Worm (Caenorhabditis elegans) whole organism, young adult: ENCODE results near the gene fem-2.

Experiments used
- F23B12.7 ChIP-seq: sonication (generic microtip); optimal IDR thresholded peaks from 2 replicates; lab custom pipeline; 2017; ENCODE audit warnings: missing genetic modification characterization, mild to moderate bottlenecking, missing compliant biosample characterization, antibody characterized with exemption, moderate library complexity; ENCODE audit not compliant: insufficient read depth
- F52B5.7 ChIP-seq: sonication (generic microtip); optimal IDR thresholded peaks from 2 replicates; lab custom pipeline; 2016; ENCODE audit warnings: mild to moderate bottlenecking, missing genetic modification characterization, missing compliant biosample characterization
- K12H6.12 ChIP-seq: fragments of 200-800 bp; sonication (Bioruptor generic); optimal IDR thresholded peaks from 2 replicates; lab custom pipeline; 2018; ENCODE audit warnings: mild to moderate bottlenecking, missing genetic modification characterization, missing compliant biosample characterization
- T26A5.8 ChIP-seq: sonication (generic microtip); optimal IDR thresholded peaks from 2 replicates; lab custom pipeline; 2016; ENCODE audit warnings: missing genetic modification characterization, missing compliant biosample characterization
- Y53F4B.3 ChIP-seq: fragments of 200-800 bp; sonication (Bioruptor generic); IDR thresholded peaks from 2 replicates; pipeline ENCODE4 v1.3.6; 2022; ENCODE audit warnings: missing genetic modification reagents, missing genetic modification characterization, missing compliant biosample characterization
- Y67H2A.10 ChIP-seq: fragments of 200-800 bp; sonication (Bioruptor generic); conservative IDR thresholded peaks from 2 replicates; pipeline ENCODE4 v1.3.6; 2022; ENCODE audit warnings: missing genetic modification reagents, missing genetic modification characterization, missing compliant biosample characterization
- ZK185.1 ChIP-seq: sonication (generic microtip); optimal IDR thresholded peaks from 2 replicates; lab custom pipeline; 2016; ENCODE audit warnings: mild to moderate bottlenecking, missing genetic modification characterization, missing compliant biosample characterization; ENCODE audit not compliant: poor library complexity, severe bottlenecking
- ama-1 ChIP-seq, 3 experiments: fragments of 150-350 bp in 1 of 3; sonication (generic microtip) in 2 of 3; optimal IDR thresholded peaks; 2 replicates each; lab custom pipeline; 2014 to 2018; ENCODE audit warnings: missing biosample characterization in 2 of 3, missing genetic modification characterization in 2 of 3, missing genetic modification reagents in 2 of 3
- atf-7 ChIP-seq: sonication (generic microtip); optimal IDR thresholded peaks from 2 replicates; lab custom pipeline; 2017; ENCODE audit warnings: mild to moderate bottlenecking, missing genetic modification characterization, missing compliant biosample characterization
- cebp-1 ChIP-seq, 2 experiments: fragments of 200-800 bp in 1 of 2; sonication (Bioruptor generic) in 1 of 2; sonication (generic microtip) in 1 of 2; IDR thresholded peaks in 1 of 2; optimal IDR thresholded peaks in 1 of 2; 2 replicates each; pipeline versions ENCODE4 v1.3.6 to Lab custom; 2017 to 2022; ENCODE audit warnings: missing compliant biosample characterization in 2 of 2, missing genetic modification characterization in 2 of 2, mild to moderate bottlenecking in 1 of 2, missing genetic modification reagents in 1 of 2, moderate library complexity in 1 of 2
- cebp-2 ChIP-seq: fragments of 200-800 bp; sonication (Bioruptor generic); IDR thresholded peaks from 2 replicates; pipeline ENCODE4 v1.3.6; 2022; ENCODE audit warnings: missing genetic modification characterization, missing compliant biosample characterization
- ceh-40 ChIP-seq: fragments of 200-800 bp; sonication (Bioruptor generic); IDR thresholded peaks from 2 replicates; pipeline ENCODE4 v1.3.6; 2022; ENCODE audit warnings: missing genetic modification characterization, missing compliant biosample characterization
- die-1 ChIP-seq: sonication (generic microtip); optimal IDR thresholded peaks from 2 replicates; lab custom pipeline; 2016; ENCODE audit warnings: missing genotype, mild to moderate bottlenecking, missing genetic modification characterization, missing compliant biosample characterization
- dox-1 ChIP-seq: fragments of 200-800 bp; sonication (Bioruptor generic); IDR thresholded peaks from 2 replicates; pipeline ENCODE4 v1.3.6; 2022; ENCODE audit warnings: missing genetic modification reagents, missing genetic modification characterization, missing compliant biosample characterization
- dpff-1 ChIP-seq: sonication (generic microtip); optimal IDR thresholded peaks from 2 replicates; lab custom pipeline; 2017; ENCODE audit warnings: mild to moderate bottlenecking, missing genetic modification characterization, missing compliant biosample characterization
- dpl-1 ChIP-seq: fragments of 150-350 bp; optimal IDR thresholded peaks from 2 replicates; lab custom pipeline; 2014; ENCODE audit warnings: missing biosample characterization, missing genetic modification reagents, missing genetic modification characterization
- efl-1 ChIP-seq: fragments of 150-350 bp; optimal IDR thresholded peaks from 2 replicates; lab custom pipeline; 2014; ENCODE audit warnings: missing biosample characterization, missing genetic modification reagents, missing genetic modification characterization
- egl-44 ChIP-seq: fragments of 200-800 bp; sonication (Bioruptor generic); IDR thresholded peaks from 2 replicates; pipeline ENCODE4 v1.3.6; 2022; ENCODE audit warnings: missing genetic modification reagents, missing genetic modification characterization, missing compliant biosample characterization
- egrh-3 ChIP-seq: fragments of 200-800 bp; sonication (Bioruptor generic); IDR thresholded peaks from 2 replicates; pipeline ENCODE4 v1.3.6; 2022; ENCODE audit warnings: missing genetic modification reagents, missing genetic modification characterization, missing compliant biosample characterization
- ets-4 ChIP-seq: fragments of 200-800 bp; sonication (Bioruptor generic); optimal IDR thresholded peaks from 2 replicates; lab custom pipeline; 2018; ENCODE audit warnings: mild to moderate bottlenecking, missing genetic modification characterization, missing compliant biosample characterization
- hlh-12 ChIP-seq: sonication (generic microtip); optimal IDR thresholded peaks from 2 replicates; lab custom pipeline; 2016; ENCODE audit warnings: missing genetic modification characterization, missing compliant biosample characterization
- hmg-20 ChIP-seq: fragments of 200-800 bp; sonication (Bioruptor generic); IDR thresholded peaks from 2 replicates; pipeline ENCODE4 v1.3.6; 2022; ENCODE audit warnings: missing genetic modification reagents, missing genetic modification characterization, missing compliant biosample characterization
- hsf-1 ChIP-seq: fragments of 200-800 bp; sonication (Bioruptor generic); IDR thresholded peaks from 2 replicates; pipeline ENCODE4 v1.3.6; 2022; ENCODE audit warnings: missing genetic modification reagents, missing genetic modification characterization, missing compliant biosample characterization
- lag-1 ChIP-seq: fragments of 200-800 bp; sonication (Bioruptor generic); IDR thresholded peaks from 2 replicates; pipeline ENCODE4 v1.3.6; 2022; ENCODE audit warnings: missing genetic modification reagents, missing genetic modification characterization, missing compliant biosample characterization
- let-526 ChIP-seq: fragments of 200-800 bp; sonication (Bioruptor generic); IDR thresholded peaks from 2 replicates; pipeline ENCODE4 v1.3.6; 2022; ENCODE audit warnings: missing genetic modification reagents, missing genetic modification characterization, missing compliant biosample characterization
- let-607 ChIP-seq, 2 experiments: fragments of 200-800 bp in 1 of 2; sonication (Bioruptor generic) in 1 of 2; sonication (generic microtip) in 1 of 2; optimal IDR thresholded peaks; 2 replicates each; lab custom pipeline; 2016 to 2018; ENCODE audit warnings: mild to moderate bottlenecking in 2 of 2, missing compliant biosample characterization in 2 of 2, missing genetic modification characterization in 2 of 2, moderate library complexity in 2 of 2, missing genotype in 1 of 2
- lin-40 ChIP-seq: sonication (generic microtip); optimal IDR thresholded peaks from 2 replicates; lab custom pipeline; 2016; ENCODE audit warnings: missing genetic modification characterization, mild to moderate bottlenecking, missing compliant biosample characterization, missing genotype, missing genetic modification reagents
- mxl-1 ChIP-seq: sonication (generic microtip); optimal IDR thresholded peaks from 2 replicates; lab custom pipeline; 2016; ENCODE audit warnings: missing genetic modification characterization, missing compliant biosample characterization
- nfya-1 ChIP-seq: sonication (generic microtip); optimal IDR thresholded peaks from 2 replicates; lab custom pipeline; 2017; ENCODE audit warnings: antibody characterized with exemption, missing compliant biosample characterization, missing genetic modification characterization, borderline replicate concordance; ENCODE audit not compliant: insufficient read depth
- nfyb-1 ChIP-seq: fragments of 200-800 bp; sonication (Bioruptor generic); IDR thresholded peaks from 2 replicates; pipeline ENCODE4 v1.3.6; 2022; ENCODE audit warnings: missing genetic modification reagents, missing genetic modification characterization, missing compliant biosample characterization
- nhr-179 ChIP-seq: sonication (generic microtip); optimal IDR thresholded peaks from 2 replicates; lab custom pipeline; 2016; ENCODE audit warnings: mild to moderate bottlenecking, missing genetic modification characterization, missing compliant biosample characterization
- nhr-80 ChIP-seq: sonication (generic microtip); optimal IDR thresholded peaks from 2 replicates; lab custom pipeline; 2016; ENCODE audit warnings: missing genetic modification characterization, missing compliant biosample characterization
- nhr-90 ChIP-seq: sonication (generic microtip); optimal IDR thresholded peaks from 2 replicates; lab custom pipeline; 2016; ENCODE audit warnings: missing genotype, mild to moderate bottlenecking, missing genetic modification characterization, missing compliant biosample characterization
- pbrm-1 ChIP-seq: fragments of 200-800 bp; sonication (Bioruptor generic); IDR thresholded peaks from 2 replicates; pipeline ENCODE4 v1.3.6; 2022; ENCODE audit warnings: missing genetic modification reagents, missing genetic modification characterization, missing compliant biosample characterization
- pha-4 ChIP-seq: fragments of 150-350 bp; sonication (generic microtip); optimal IDR thresholded peaks from 2 replicates; lab custom pipeline; 2014; ENCODE audit warnings: missing biosample characterization, missing genetic modification reagents, missing genetic modification characterization
- snpc-1.1 ChIP-seq: sonication (generic microtip); optimal IDR thresholded peaks from 2 replicates; lab custom pipeline; 2017; ENCODE audit warnings: missing genetic modification characterization, mild to moderate bottlenecking, missing compliant biosample characterization, antibody characterized with exemption, moderate library complexity, missing genotype, missing genetic modification reagents; ENCODE audit not compliant: insufficient read depth
- snpc-3.4 ChIP-seq: sonication (generic microtip); optimal IDR thresholded peaks from 2 replicates; lab custom pipeline; 2017; ENCODE audit warnings: missing genetic modification characterization, mild to moderate bottlenecking, missing compliant biosample characterization, antibody characterized with exemption, moderate library complexity, missing genotype, missing genetic modification reagents
- tbp1 ChIP-seq: fragments of 200-800 bp; sonication (Bioruptor generic); optimal IDR thresholded peaks from 2 replicates; lab custom pipeline; 2018; ENCODE audit warnings: mild to moderate bottlenecking, missing genetic modification characterization, missing compliant biosample characterization
- ztf-22 ChIP-seq: fragments of 200-800 bp; sonication (Bioruptor generic); optimal IDR thresholded peaks from 2 replicates; lab custom pipeline; 2018; ENCODE audit warnings: mild to moderate bottlenecking, missing genetic modification characterization, moderate library complexity, missing compliant biosample characterization
- ztf-25 ChIP-seq: fragments of 200-800 bp; sonication (Bioruptor generic); IDR thresholded peaks from 2 replicates; pipeline ENCODE4 v1.3.6; 2022; ENCODE audit warnings: missing genetic modification reagents, missing genetic modification characterization, missing compliant biosample characterization
- ztf-26 ChIP-seq: sonication (generic microtip); optimal IDR thresholded peaks from 2 replicates; lab custom pipeline; 2017; ENCODE audit warnings: missing genetic modification characterization, missing compliant biosample characterization

The fem-2 gene

DNA sequence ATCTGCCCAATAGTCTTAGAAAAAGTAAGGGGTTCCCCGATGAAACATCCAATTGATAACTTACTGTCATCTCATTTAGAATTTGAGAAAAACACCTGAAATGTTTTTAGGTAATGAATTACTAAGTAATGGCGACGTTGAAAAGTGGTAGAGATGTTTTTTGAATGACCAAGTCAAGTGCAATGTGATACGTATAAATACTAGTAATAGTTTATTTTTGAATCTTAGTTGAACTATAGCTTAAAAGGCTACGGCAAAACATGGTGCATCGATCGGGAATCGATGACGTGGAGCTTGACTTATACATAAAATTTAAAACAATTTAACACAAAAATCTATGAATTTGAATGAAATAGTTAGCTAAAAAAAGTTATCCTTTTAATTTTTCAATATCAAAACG is 24.9 kb downstream of the fem-2 start, which contains the start of gene best-17:
best-17 (minus strand) TSS at position 101 of the 400 bp plus-strand sequence.
- TF ChIP-seq egrh-3 (GFP tag; lab: Robert Waterston, UW) (no peak), dpl-1 (GFP tag; lab: Kevin White, UChicago) (no peak), nfyb-1 (GFP tag; lab: Robert Waterston, UW) (no peak), F52B5.7 (tag; lab: Kevin White, UChicago) (no peak), dox-1 (GFP tag; lab: Robert Waterston, UW) (no peak), ztf-26 (tag; lab: Kevin White, UChicago) (no peak), ceh-40 (GFP tag; lab: Robert Waterston, UW) (no peak), cebp-2 (GFP tag; lab: Robert Waterston, UW) (no peak), dpff-1 (tag; lab: Kevin White, UChicago) (no peak), cebp-1 (GFP tag; IDR thresholded peaks at IDR 0.05; lab: Robert Waterston, UW) (no peak), cebp-1 (tag; optimal IDR thresholded peaks at IDR 0.05; lab: Kevin White, UChicago) (no peak), efl-1 (GFP tag; lab: Kevin White, UChicago) (no peak), snpc-3.4 (tag; lab: Kevin White, UChicago) (no peak), F23B12.7 (tag; lab: Kevin White, UChicago) (no peak), let-526 (GFP tag; lab: Robert Waterston, UW) (no peak), nfya-1 (tag; lab: Kevin White, UChicago) (no peak), ztf-25 (no peak), hmg-20 (no peak)

DNA sequence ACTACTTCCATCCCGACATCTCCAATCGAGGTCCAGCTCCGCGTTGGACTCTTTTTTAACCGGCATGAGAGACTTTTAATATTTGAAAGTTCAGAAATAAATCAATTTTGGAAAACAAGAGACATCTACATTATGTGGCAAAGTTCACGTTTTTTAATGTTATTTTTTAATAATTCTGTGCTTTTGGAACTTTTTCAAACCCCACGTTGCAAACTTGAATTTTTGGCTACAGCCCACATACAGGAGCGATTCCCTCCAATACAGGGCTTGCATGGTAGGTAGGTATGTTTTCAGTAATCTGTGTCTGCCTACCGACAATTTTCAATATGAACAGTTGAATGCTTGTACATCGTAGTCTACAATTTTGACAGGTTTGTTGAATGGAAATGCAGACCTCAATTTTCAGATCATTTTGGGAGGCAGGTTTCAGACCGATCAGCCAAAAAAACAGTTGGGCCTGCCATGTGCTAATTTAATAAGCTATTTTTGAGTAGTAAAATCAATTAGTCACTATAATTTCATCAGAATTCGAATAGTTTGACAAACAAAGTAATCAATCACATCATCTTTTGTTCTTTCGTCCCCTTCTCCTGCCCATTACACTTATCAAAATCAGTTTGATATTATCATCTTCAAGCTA is 28.9 kb downstream of the fem-2 start, which contains the start of the genes Y55B1AR.4 and ttr-7:
Y55B1AR.4 (minus strand) TSS at position 101 of the 640 bp plus-strand sequence.
ttr-7 (plus strand) TSS at position 590 of the 640 bp plus-strand sequence.
- TF ChIP-seq Y67H2A.10 = no peak
- no peak for TF ChIP-seq K12H6.12
- TF ChIP-seq hmg-20 = no peak
- TF ChIP-seq ama-1 (optimal IDR thresholded peaks at IDR 0.05; lab: Kevin White, UChicago) = no peak
- TF ChIP-seq ama-1 (GFP tag; optimal IDR thresholded peaks at IDR 0.05; lab: Kevin White, UChicago) = no peak
- no peak for TF ChIP-seq T26A5.8
- TF ChIP-seq nfyb-1 (GFP tag; lab: Robert Waterston, UW) = no peak
- no peak for TF ChIP-seq hlh-12 (tag; lab: Kevin White, UChicago)
- TF ChIP-seq Y53F4B.3 = no peak
- TF ChIP-seq, all 124 proteins: peak for 0

DNA sequence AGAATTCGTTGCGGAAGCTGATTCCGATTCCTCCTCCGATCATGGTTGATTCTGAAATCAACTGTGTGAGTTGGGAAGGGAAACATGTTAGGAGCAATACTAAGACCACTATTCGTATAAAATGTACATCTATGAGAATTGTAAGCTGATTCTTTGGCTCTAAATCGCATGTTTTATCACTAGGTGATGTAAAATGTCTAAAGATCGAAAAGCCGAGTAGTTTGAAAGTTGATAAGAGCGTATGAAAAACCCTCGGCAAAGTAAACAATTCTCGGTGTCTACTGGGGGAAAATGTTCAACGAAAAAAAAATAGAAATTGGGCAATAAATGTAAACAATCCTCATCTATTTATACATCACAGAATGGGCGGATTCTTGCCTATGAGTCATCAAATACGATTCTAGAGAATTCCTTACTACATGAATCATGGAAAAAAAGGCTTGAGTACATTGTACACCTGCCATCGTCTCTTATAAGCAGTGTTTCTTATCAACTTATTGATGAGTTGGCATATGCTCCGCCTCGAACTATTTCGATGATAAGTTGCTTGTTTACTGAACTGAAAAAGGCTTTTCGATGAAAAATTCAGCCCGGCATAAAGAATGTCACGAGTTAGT is 34.0 kb downstream of the fem-2 start, which contains the start of gene lec-6:
lec-6 (minus strand) TSS at position 51 of the 617 bp plus-strand sequence.
- TF ChIP-seq nhr-90 (tag; lab: Kevin White, UChicago) = peak; percentile 49
- TF ChIP-seq T26A5.8 = no peak
- TF ChIP-seq nhr-179 (tag; lab: Kevin White, UChicago) = no peak
- 0 out of 2 replicates have a peak, but pooled peaks have one; percentile 8 for TF ChIP-seq hsf-1 (GFP tag; lab: Robert Waterston, UW)
- no peak for TF ChIP-seq egl-44 (GFP tag; lab: Robert Waterston, UW)
- 0 out of 2 replicates have a peak, but pooled peaks have one; percentile 6 for TF ChIP-seq pbrm-1 (GFP tag; lab: Robert Waterston, UW)
- TF ChIP-seq mxl-1 (tag; lab: Kevin White, UChicago) = no peak
- TF ChIP-seq tbp1 (GFP tag; lab: Kevin White, UChicago) = peak; percentile 27
- TF ChIP-seq nhr-80 = peak; percentile 93
- no peak for TF ChIP-seq die-1 (tag; lab: Kevin White, UChicago)
- TF ChIP-seq ztf-22 (GFP tag; lab: Kevin White, UChicago) = peak; percentile 5
- TF ChIP-seq atf-7 (tag; lab: Kevin White, UChicago) = peak; percentile 27
- peak; percentile 29 for TF ChIP-seq pha-4 (tag; lab: Kevin White, UChicago)
- TF ChIP-seq snpc-1.1 (tag; lab: Kevin White, UChicago) = no peak
- TF ChIP-seq lin-40 = peak; percentile 14
- no peak for TF ChIP-seq lag-1 (GFP tag; lab: Robert Waterston, UW)
- TF ChIP-seq dox-1 (GFP tag; lab: Robert Waterston, UW) = 0 out of 2 replicates have a peak, but pooled peaks have one; percentile 59
- peak; percentile 66 for TF ChIP-seq ZK185.1 (tag; lab: Kevin White, UChicago)
- peak; percentile 70 for TF ChIP-seq ets-4 (GFP tag; lab: Kevin White, UChicago)
- TF ChIP-seq let-526 (GFP tag; lab: Robert Waterston, UW) = 0 out of 2 replicates have a peak, but pooled peaks have one; percentile 16
- peak; percentile 35 for TF ChIP-seq F23B12.7 (tag; lab: Kevin White, UChicago)
- TF ChIP-seq let-607 (tag; optimal IDR thresholded peaks at IDR 0.05; lab: Kevin White, UChicago) = peak; percentile 92 to 96
- TF ChIP-seq, all 124 proteins: peak for 15
